Fruit fly (Drosophila melanogaster) Kc167 (cell line): ENCODE data around the gene spdo.

Source experiments
- Myc ChIP-seq: fragments of >200 bp; optimal IDR thresholded peaks from 2 replicates; lab custom pipeline; 2017; ENCODE audit warnings: missing external identifiers
- psq ChIP-seq: fragments of >200 bp; optimal IDR thresholded peaks from 2 replicates; lab custom pipeline; 2017; ENCODE audit warnings: missing external identifiers

- TF ChIP-seq psq (no peak), Myc (no peak)
Observed at dm6 chr3R:30475910-30476309, 574 bp upstream of the spdo start.
